Worm (Caenorhabditis elegans): ENCODE results near the gene phf-15.

phf-15 gene

ce11 chrIII:3322317-3323010 is at the start of gene phf-15:
TSS of gene phf-15 (plus strand) at chrIII:3322853.
- TF ChIP-seq aly-1 (tag; optimal IDR thresholded peaks at IDR 0.05), result no peak
- no peak for TF ChIP-seq tra-4 (tag; optimal IDR thresholded peaks at IDR 0.05)
- no peak for TF ChIP-seq F13C5.2 (tag; optimal IDR thresholded peaks at IDR 0.05)
- TF ChIP-seq pes-1 (GFP tag; IDR thresholded peaks at IDR 0.05), result no peak
- TF ChIP-seq tbx-11 (GFP tag; IDR thresholded peaks at IDR 0.05), result no peak
- no peak for TF ChIP-seq flt-1 (GFP tag; IDR thresholded peaks at IDR 0.05)
- no peak for TF ChIP-seq ceh-13 (GFP tag; optimal IDR thresholded peaks at IDR 0.05)

- TF ChIP-seq F13C5.2 (tag; optimal IDR thresholded peaks at IDR 0.05), result peak; percentile 6
- TF ChIP-seq hmg-4 (GFP tag; optimal IDR thresholded peaks at IDR 0.05), result no peak
- no peak for TF ChIP-seq tbx-37 (GFP tag; conservative IDR thresholded peaks at IDR 0.05)
- no peak for TF ChIP-seq ets-7 (tag; optimal IDR thresholded peaks at IDR 0.05)
- no peak for TF ChIP-seq ceh-36 (tag; optimal IDR thresholded peaks at IDR 0.05)
- TF ChIP-seq ceh-13 (GFP tag; optimal IDR thresholded peaks at IDR 0.05), result no peak
Observed at ce11 chrIII:3273141-3273540, 49.5 kb upstream of the phf-15 start.

- no peak for TF ChIP-seq hnd-1 (tag; optimal IDR thresholded peaks at IDR 0.05)
- no peak for TF ChIP-seq sea-1 (GFP tag; conservative IDR thresholded peaks at IDR 0.05)
- TF ChIP-seq flt-1 (GFP tag; IDR thresholded peaks at IDR 0.05), result no peak
- no peak for TF ChIP-seq B0310.2 (tag; optimal IDR thresholded peaks at IDR 0.05)
- no peak for TF ChIP-seq hmg-4 (GFP tag; optimal IDR thresholded peaks at IDR 0.05)
- TF ChIP-seq tra-4 (tag; optimal IDR thresholded peaks at IDR 0.05), result no peak
- TF ChIP-seq ets-7 (tag; optimal IDR thresholded peaks at IDR 0.05), result no peak
- TF ChIP-seq ama-1 (optimal IDR thresholded peaks at IDR 0.05), result no peak
- no peak for TF ChIP-seq scrt-1 (GFP tag; IDR thresholded peaks at IDR 0.05)
- no peak for TF ChIP-seq F13C5.2 (tag; optimal IDR thresholded peaks at IDR 0.05)
- no peak for TF ChIP-seq aly-1 (tag; optimal IDR thresholded peaks at IDR 0.05)
- no peak for TF ChIP-seq tbx-11 (GFP tag; IDR thresholded peaks at IDR 0.05)
- TF ChIP-seq pes-1 (GFP tag; IDR thresholded peaks at IDR 0.05), result no peak
Observed at ce11 chrIII:3278610-3279009, 44.0 kb upstream of the phf-15 start, which contains the start of gene Y53G8AM.8. TSS of gene Y53G8AM.8 (minus strand) at chrIII:3278710.

DNA sequence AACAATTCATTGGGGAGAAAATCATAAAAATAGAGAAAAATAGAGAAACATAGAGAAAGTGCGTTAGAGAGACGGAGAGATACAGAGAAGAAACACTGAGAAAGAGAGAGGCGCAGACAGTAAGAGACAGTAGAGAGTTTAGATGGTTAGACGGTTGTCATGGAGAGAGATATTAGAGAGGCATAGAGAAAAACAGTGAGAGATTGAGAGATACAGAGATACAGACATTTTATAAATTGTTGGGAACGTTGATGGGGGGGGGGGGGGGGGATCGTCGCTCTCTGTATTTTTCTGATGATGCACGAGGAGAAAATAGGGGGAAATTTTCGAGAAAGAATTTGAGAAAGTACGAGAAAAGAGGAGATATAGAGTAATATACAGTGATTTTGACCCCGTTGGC is 43.3 kb upstream of the phf-15 start:
- TF ChIP-seq hmbx-1 (tag; optimal IDR thresholded peaks at IDR 0.05), result no peak
- no peak for TF ChIP-seq sea-1 (GFP tag; conservative IDR thresholded peaks at IDR 0.05)
- no peak for TF ChIP-seq ceh-36 (tag; optimal IDR thresholded peaks at IDR 0.05)
- TF ChIP-seq tbx-37 (GFP tag; conservative IDR thresholded peaks at IDR 0.05), result no peak
- TF ChIP-seq scrt-1 (GFP tag; IDR thresholded peaks at IDR 0.05), result no peak
- TF ChIP-seq F13C5.2 (tag; optimal IDR thresholded peaks at IDR 0.05), result no peak
- no peak for TF ChIP-seq ama-1 (optimal IDR thresholded peaks at IDR 0.05)
- no peak for TF ChIP-seq pes-1 (GFP tag; IDR thresholded peaks at IDR 0.05)
- no peak for TF ChIP-seq B0310.2 (tag; optimal IDR thresholded peaks at IDR 0.05)
- TF ChIP-seq ceh-13 (GFP tag; optimal IDR thresholded peaks at IDR 0.05), result no peak
- TF ChIP-seq flt-1 (GFP tag; IDR thresholded peaks at IDR 0.05), result no peak

DNA sequence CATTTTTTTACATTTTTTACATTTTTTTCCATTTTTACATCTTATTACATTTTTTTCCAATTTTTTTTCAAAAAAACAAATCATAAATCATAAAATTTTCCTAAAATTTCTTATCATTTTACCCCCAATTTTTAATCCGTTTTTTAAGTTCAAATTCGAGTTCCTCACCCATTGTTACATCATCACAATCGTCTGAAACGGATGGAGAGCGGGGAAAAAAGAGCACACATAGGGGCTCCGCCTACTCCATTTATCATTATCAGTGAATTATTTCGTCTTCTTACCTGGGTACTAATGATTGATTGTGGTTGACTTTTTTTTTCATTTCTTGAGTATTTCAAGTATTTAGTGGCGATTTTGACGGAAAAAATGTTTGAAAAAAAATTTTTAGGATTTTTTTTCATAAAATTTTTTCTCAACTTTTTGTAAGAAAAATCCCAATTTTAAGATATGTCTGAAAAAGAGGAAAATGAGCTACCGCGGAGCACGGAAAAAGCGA is 40.7 kb upstream of the phf-15 start, which contains the start of gene mfsd-8:
Gene mfsd-8, plus strand, starts transcription at position 449 of the 499 bp plus-strand sequence.
- no peak for TF ChIP-seq flt-1 (GFP tag; IDR thresholded peaks at IDR 0.05)

ce11 chrIII:3294283-3294793 is 28.3 kb upstream of the phf-15 start, which contains the start of the genes Y53G8AR.8 and Y53G8AR.6:
TSS of gene Y53G8AR.8 (minus strand) at chrIII:3294330.
TSS of gene Y53G8AR.6 (plus strand) at chrIII:3294743.
- peak; percentile 9 for TF ChIP-seq ceh-36 (tag; optimal IDR thresholded peaks at IDR 0.05)
- TF ChIP-seq tbx-11 (GFP tag; IDR thresholded peaks at IDR 0.05), result no peak

DNA sequence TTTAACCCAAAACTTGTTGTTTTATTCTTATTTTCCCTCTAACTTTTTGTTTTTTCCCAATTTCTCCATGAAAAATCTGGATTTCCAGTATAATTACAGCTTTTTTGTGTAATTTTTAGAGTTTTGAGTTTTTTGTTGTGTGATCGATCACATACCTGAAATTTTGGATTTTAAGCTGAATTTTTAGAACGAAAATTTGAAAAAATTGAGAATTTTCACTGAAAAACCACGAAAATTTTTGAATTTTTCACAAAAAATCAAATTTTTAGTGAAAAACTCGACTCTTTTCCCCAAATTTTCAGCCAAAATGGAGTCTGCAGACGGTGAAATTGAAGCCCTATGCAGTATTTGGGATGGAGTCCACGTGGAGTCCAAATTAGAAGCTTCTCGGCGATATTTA is 25.5 kb upstream of the phf-15 start, which contains the start of gene Y53G8AR.5:
Gene Y53G8AR.5, plus strand, starts transcription at position 301 of the 400 bp plus-strand sequence.
- TF ChIP-seq ama-1 (optimal IDR thresholded peaks at IDR 0.05) (no peak), tbx-11 (GFP tag; IDR thresholded peaks at IDR 0.05) (no peak), pes-1 (GFP tag; IDR thresholded peaks at IDR 0.05) (no peak), hmbx-1 (tag; optimal IDR thresholded peaks at IDR 0.05) (no peak), B0310.2 (tag; optimal IDR thresholded peaks at IDR 0.05) (no peak), aly-1 (tag; optimal IDR thresholded peaks at IDR 0.05) (no peak), sea-1 (GFP tag; conservative IDR thresholded peaks at IDR 0.05) (no peak), tra-4 (tag; optimal IDR thresholded peaks at IDR 0.05) (no peak), scrt-1 (GFP tag; IDR thresholded peaks at IDR 0.05) (no peak), hmg-4 (GFP tag; optimal IDR thresholded peaks at IDR 0.05) (no peak), ceh-36 (tag; optimal IDR thresholded peaks at IDR 0.05) (no peak), ets-7 (tag; optimal IDR thresholded peaks at IDR 0.05) (no peak), tbx-37 (GFP tag; conservative IDR thresholded peaks at IDR 0.05) (no peak), hnd-1 (tag; optimal IDR thresholded peaks at IDR 0.05) (no peak), F13C5.2 (tag; optimal IDR thresholded peaks at IDR 0.05) (no peak), ceh-13 (GFP tag; optimal IDR thresholded peaks at IDR 0.05) (no peak)

DNA sequence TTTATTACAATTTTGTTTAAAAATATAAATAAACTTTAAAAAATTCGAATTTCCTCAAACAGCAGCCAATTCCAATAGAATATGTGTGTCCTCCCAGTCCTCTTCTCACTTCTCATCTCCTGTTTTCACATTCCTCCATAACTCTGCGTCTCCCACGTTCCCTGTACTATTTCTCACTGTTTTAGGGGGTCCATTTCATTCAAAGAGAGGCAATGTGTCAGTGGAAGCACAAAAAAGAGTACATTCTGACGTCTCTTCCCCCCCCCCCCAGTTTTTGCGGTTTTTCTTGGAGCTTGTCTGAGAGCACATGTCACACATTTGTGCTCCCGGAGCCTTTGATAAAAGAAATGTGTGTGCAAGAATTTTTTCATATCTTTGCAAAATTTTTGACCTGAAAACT is 18.1 kb upstream of the phf-15 start:
- no peak for TF ChIP-seq hnd-1 (tag; optimal IDR thresholded peaks at IDR 0.05)
- TF ChIP-seq aly-1 (tag; optimal IDR thresholded peaks at IDR 0.05), result no peak
- TF ChIP-seq ets-7 (tag; optimal IDR thresholded peaks at IDR 0.05), result no peak
- no peak for TF ChIP-seq tbx-37 (GFP tag; conservative IDR thresholded peaks at IDR 0.05)
- no peak for TF ChIP-seq ceh-36 (tag; optimal IDR thresholded peaks at IDR 0.05)
- no peak for TF ChIP-seq scrt-1 (GFP tag; IDR thresholded peaks at IDR 0.05)

Measured in whole organism, early embryonic.